Fruit fly (Drosophila melanogaster) S2 (cell line): ENCODE data around the gene CG13306.

ENCODE experiments used
- CG8478 ChIP-seq: fragments of >200 bp; optimal IDR thresholded peaks from 2 replicates; lab custom pipeline; 2018
- CTCF ChIP-seq, 2 experiments: fragments of >200 bp; optimal IDR thresholded peaks; 2 replicates each; lab custom pipeline; 2018

- TF ChIP-seq CG8478 (no peak), CTCF (optimal IDR thresholded peaks at IDR 0.05; lab: Kevin White, UChicago) (no peak)
Observed at dm6 chr3L:8767876-8768275, 18.4 kb upstream of the CG13306 start.
